Worm (Caenorhabditis elegans): ENCODE results near the gene F18E3.11.
"Not testable (repeated sequence)": the region's sequence is repeated elsewhere in the genome, so short reads cannot be mapped to it uniquely, and the experiment has no call there.

Gene F18E3.11

ce11 chrV:7435376-7436204, 22.3 kb downstream of the F18E3.11 start, which contains the start of the genes ddo-2 and F25E5.8:
ddo-2 (minus strand) TSS chrV:7435705.
F25E5.8 (plus strand) TSS chrV:7435930.
- TF ChIP-seq unc-62 (GFP tag; optimal IDR thresholded peaks at IDR 0.05), result no peak

ce11 chrV:7436509-7436908, 23.2 kb downstream of the F18E3.11 start:
- no peak for TF ChIP-seq unc-62 (GFP tag; optimal IDR thresholded peaks at IDR 0.05)

DNA sequence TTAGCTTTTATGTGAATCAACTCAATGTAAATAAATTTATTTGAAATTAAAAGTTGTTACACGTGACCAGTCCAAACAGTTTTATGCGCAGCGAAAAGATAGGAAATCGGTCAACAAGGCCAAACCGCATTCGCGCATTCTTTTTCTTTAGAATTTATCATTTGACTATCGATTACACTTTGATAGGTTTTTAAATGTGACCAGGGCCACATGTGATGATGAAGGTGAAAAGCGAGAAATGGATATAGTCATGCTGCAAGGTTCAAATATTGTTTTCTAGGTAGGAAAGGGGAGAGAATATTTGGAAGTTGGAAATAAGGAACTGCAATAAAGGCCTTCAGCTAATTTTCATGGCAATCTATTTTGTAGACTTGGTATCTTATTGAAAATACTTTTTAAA, 23.6 kb downstream of the F18E3.11 start:
- no peak for TF ChIP-seq unc-62 (GFP tag; optimal IDR thresholded peaks at IDR 0.05)

DNA sequence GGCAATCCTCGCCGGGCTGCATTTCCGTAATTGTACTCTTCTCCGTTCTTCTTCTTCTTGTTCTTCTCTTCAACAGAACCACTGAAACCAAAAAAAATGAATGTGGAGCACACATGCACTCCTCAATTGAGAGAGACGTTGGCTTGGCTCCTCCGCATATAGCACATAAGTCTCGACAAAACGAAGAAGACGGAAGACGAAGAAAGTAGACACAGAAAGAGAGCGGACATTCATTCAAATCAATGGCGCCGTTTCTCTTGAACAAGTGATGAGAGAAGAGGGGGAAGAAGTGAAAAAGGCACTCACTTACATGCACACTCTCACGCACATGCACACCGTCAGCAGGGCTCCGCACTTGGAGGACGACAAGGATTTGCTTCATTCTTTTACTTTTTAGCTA, 24.3 kb downstream of the F18E3.11 start, which contains the start of gene F25E5.9:
Gene F25E5.9 (minus strand): TSS at position 382 of the 400 bp plus-strand sequence.
- TF ChIP-seq unc-62 (GFP tag; optimal IDR thresholded peaks at IDR 0.05), result no peak

DNA sequence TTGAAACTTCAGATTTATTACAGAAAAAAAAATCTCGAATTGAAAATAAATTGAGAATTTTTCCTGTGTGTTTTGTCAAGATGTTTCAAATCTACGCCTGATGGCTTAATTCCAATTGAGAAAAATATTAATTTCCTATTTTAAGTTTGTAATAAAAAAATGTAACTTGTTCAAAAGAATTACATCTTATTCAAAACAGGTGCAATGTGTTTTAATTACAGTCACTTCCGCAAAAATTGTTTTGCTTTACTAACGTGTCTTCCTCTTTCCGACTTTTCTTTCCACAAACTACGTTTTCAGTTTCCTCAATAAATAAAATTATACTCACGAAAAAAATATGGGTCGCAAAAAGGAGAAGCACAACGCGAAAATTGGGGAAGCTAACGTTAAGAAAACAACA, 24.7 kb downstream of the F18E3.11 start, which contains the start of gene F25E5.16:
Gene F25E5.16 (plus strand): TSS at position 301 of the 400 bp plus-strand sequence.
- TF ChIP-seq unc-62 (GFP tag; optimal IDR thresholded peaks at IDR 0.05), result no peak

- no peak for TF ChIP-seq unc-62 (GFP tag; optimal IDR thresholded peaks at IDR 0.05)
Measured at ce11 chrV:7439807-7440206, 26.5 kb downstream of the F18E3.11 start, which contains the start of gene try-13. try-13 (plus strand) TSS chrV:7440107.

DNA sequence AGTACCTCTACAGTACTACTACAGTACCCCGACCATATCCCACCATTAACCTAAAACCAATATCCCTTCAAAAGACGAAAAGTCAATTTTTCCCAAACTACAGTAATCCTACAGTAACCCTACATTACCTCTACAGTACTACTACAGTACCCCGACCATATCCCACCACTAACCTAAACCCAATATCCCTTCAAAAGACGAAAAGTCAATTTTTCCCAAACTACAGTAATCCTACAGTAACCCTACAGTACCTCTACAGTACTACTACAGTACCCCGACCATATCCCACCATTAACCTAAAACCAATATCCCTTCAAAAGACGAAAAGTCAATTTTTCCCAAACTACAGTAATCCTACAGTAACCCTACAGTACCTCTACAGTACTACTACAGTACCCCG, 31.0 kb downstream of the F18E3.11 start, which contains the start of gene nhr-141:
Gene nhr-141 (plus strand): TSS at position 331 of the 400 bp plus-strand sequence.
- TF ChIP-seq unc-62 (GFP tag; optimal IDR thresholded peaks at IDR 0.05), result not testable (repeated sequence)

DNA sequence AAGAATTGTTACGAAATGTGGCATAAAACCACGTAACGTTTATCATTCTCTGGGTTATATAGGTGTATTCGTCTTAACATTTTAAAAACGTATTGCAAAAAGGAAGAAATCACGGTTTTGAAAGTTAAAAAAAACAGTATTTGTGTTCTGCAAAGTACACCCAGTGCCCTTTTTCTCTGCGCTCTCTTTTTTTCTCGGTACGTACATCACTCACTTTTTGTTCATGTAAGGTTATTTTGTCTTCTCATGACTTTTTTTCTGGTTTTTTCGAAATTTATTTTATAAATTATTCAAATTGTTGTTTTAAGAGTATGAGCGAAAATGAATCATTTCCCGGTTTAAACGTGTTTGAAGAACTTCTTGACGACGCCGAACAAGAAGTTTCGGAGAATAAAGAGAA, 33.7 kb downstream of the F18E3.11 start, which contains the start of gene F25E5.5:
Gene F25E5.5 (plus strand): TSS at position 301 of the 400 bp plus-strand sequence.
- no peak for TF ChIP-seq unc-62 (GFP tag; optimal IDR thresholded peaks at IDR 0.05)

DNA sequence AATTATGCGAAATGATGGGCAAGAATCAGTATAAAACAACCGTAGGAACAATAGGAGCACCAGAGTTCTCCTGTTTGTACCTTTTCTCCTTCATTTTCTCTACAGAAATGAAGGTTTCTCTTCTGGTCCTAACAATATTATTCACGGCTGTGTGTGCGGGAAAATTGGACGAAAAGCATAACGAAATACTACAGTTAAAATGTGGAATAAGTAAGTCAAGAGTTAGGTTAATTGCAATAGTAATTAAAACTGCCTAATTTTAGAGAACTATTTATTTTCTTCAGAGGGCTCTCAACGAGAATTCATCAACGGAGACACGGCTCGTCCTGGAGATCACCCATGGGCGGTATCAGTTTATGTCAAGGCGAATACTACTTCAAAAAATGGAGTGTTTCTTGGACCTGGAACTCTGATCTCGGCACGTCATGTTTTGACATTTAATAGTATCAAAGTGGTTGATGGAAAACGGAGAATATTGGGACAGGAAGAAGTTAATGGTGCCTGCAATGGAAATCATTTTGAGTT, 36.1 kb downstream of the F18E3.11 start, which contains the start of gene try-12:
Gene try-12 (plus strand): TSS at position 51 of the 525 bp plus-strand sequence.
- TF ChIP-seq unc-62 (GFP tag; optimal IDR thresholded peaks at IDR 0.05), result no peak

ce11 chrV:7451421-7451820, 38.1 kb downstream of the F18E3.11 start, which contains the start of gene try-11:
try-11 (plus strand) TSS chrV:7451721.
- TF ChIP-seq unc-62 (GFP tag; optimal IDR thresholded peaks at IDR 0.05), result no peak

- TF ChIP-seq unc-62 (GFP tag; optimal IDR thresholded peaks at IDR 0.05), result no peak
Measured at ce11 chrV:7454236-7454635, 41.0 kb downstream of the F18E3.11 start, which contains the start of gene try-8. try-8 (minus strand) TSS chrV:7454336.

ce11 chrV:7455008-7455407, 41.7 kb downstream of the F18E3.11 start, which contains the start of gene F25E5.2:
F25E5.2 (plus strand) TSS chrV:7455308.
- no peak for TF ChIP-seq unc-62 (GFP tag; optimal IDR thresholded peaks at IDR 0.05)

DNA sequence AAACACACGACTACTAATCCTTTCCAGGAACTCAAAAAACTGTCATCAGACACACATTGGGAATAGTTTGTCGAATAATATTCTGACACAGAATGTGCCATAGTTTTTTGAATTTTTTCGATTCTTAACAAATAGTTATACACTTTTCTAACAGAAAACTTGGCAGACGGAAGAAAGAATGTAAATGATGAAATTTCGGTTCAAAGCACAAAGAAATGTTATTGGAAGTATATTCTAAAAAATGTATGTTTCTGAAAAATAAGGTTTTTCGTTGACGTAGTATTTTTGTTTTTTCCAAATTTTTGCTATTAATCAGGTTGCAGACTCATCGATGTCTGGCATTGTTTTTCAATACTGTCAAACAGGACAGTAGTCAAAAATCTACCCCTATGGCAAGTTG, 47.6 kb downstream of the F18E3.11 start, which contains the start of gene srh-92:
Gene srh-92 (minus strand): TSS at position 101 of the 400 bp plus-strand sequence.
- TF ChIP-seq unc-62 (GFP tag; optimal IDR thresholded peaks at IDR 0.05), result no peak

Data from whole organism, dauer.